Worm (Caenorhabditis elegans) whole organism, L1 larva: ENCODE results near the gene T23B7.2.

Source experiments
- C04F5.9 ChIP-seq: sonication (generic microtip); optimal IDR thresholded peaks from 2 replicates; lab custom pipeline; 2016; ENCODE audit warnings: missing genetic modification characterization, missing compliant biosample characterization
- Y116A8C.19 ChIP-seq: sonication (generic microtip); optimal IDR thresholded peaks from 2 replicates; lab custom pipeline; 2016; ENCODE audit warnings: missing compliant biosample characterization, missing genetic modification characterization, borderline replicate concordance
- aly-2 ChIP-seq: fragments of 150-350 bp; optimal IDR thresholded peaks from 2 replicates; lab custom pipeline; 2014; ENCODE audit warnings: missing biosample characterization, missing genetic modification characterization
- ama-1 ChIP-seq: fragments of 150-350 bp; optimal IDR thresholded peaks from 2 replicates; lab custom pipeline; 2014
- blmp-1 ChIP-seq: fragments of 150-350 bp; optimal IDR thresholded peaks from 2 replicates; lab custom pipeline; 2014; ENCODE audit warnings: missing biosample characterization, missing genetic modification characterization
- ceh-90 ChIP-seq: sonication (generic microtip); optimal IDR thresholded peaks from 2 replicates; lab custom pipeline; 2016; ENCODE audit warnings: missing genetic modification characterization, missing compliant biosample characterization
- efl-1 ChIP-seq, 4 experiments: fragments of 150-350 bp; optimal IDR thresholded peaks in 3 of 4; peaks in 1 of 4; 1 replicate in 1 of 4; 2 replicates in 3 of 4; lab custom pipeline; 2014; ENCODE audit warnings: missing biosample characterization in 2 of 4, missing genetic modification characterization in 2 of 4, missing genetic modification reagents in 2 of 4
- efl-3 ChIP-seq: fragments of 200-800 bp; sonication (Bioruptor generic); optimal IDR thresholded peaks from 2 replicates; lab custom pipeline; 2018; ENCODE audit warnings: mild to moderate bottlenecking, missing genetic modification characterization, missing compliant biosample characterization
- egl-13 ChIP-seq: sonication (generic microtip); optimal IDR thresholded peaks from 2 replicates; lab custom pipeline; 2016; ENCODE audit warnings: missing genotype, missing genetic modification reagents, missing genetic modification characterization, missing compliant biosample characterization
- egl-27 ChIP-seq, 2 experiments: fragments of 150-350 bp in 1 of 2; sonication (generic microtip); optimal IDR thresholded peaks; 3 replicates each; lab custom pipeline; 2017 to 2018; ENCODE audit warnings: missing biosample characterization in 2 of 2, missing genetic modification characterization in 2 of 2, missing genetic modification reagents in 2 of 2
- elt-2 ChIP-seq: sonication (generic microtip); optimal IDR thresholded peaks from 2 replicates; lab custom pipeline; 2016; ENCODE audit warnings: missing genetic modification characterization, mild to moderate bottlenecking, inconsistent platforms, missing compliant biosample characterization, missing genetic modification reagents
- grh-1 ChIP-seq: fragments of 200-800 bp; sonication (Bioruptor generic); IDR thresholded peaks from 2 replicates; pipeline ENCODE4 v1.3.6; 2022; ENCODE audit warnings: missing genetic modification reagents, missing genetic modification characterization, missing compliant biosample characterization
- irx-1 ChIP-seq: sonication (generic microtip); optimal IDR thresholded peaks from 2 replicates; lab custom pipeline; 2016; ENCODE audit warnings: missing genetic modification characterization, missing compliant biosample characterization
- isw-1 ChIP-seq: fragments of 200-800 bp; sonication (Bioruptor generic); IDR thresholded peaks from 2 replicates; pipeline ENCODE4 v1.3.6; 2022; ENCODE audit warnings: missing genetic modification characterization, missing compliant biosample characterization
- lin-14 ChIP-seq: fragments of 200-800 bp; sonication (Bioruptor generic); optimal IDR thresholded peaks from 2 replicates; lab custom pipeline; 2018; ENCODE audit warnings: mild to moderate bottlenecking, missing genetic modification characterization, moderate library complexity, missing compliant biosample characterization
- lir-3 ChIP-seq: sonication (generic microtip); optimal IDR thresholded peaks from 2 replicates; lab custom pipeline; 2016; ENCODE audit warnings: mild to moderate bottlenecking, missing genetic modification characterization, moderate library complexity, missing compliant biosample characterization; ENCODE audit not compliant: poor library complexity
- lsy-2 ChIP-seq, 2 experiments: fragments of 150-350 bp; optimal IDR thresholded peaks; 2 replicates each; lab custom pipeline; 2014; ENCODE audit warnings: missing biosample characterization in 2 of 2, missing genetic modification characterization in 2 of 2
- mef-2 ChIP-seq: fragments of 150-350 bp; optimal IDR thresholded peaks from 2 replicates; lab custom pipeline; 2014; ENCODE audit warnings: missing biosample characterization, missing genetic modification characterization
- mep-1 ChIP-seq: fragments of 150-350 bp; optimal IDR thresholded peaks from 2 replicates; lab custom pipeline; 2014; ENCODE audit warnings: missing biosample characterization, missing genetic modification characterization
- nhr-11 ChIP-seq: fragments of 150-350 bp; optimal IDR thresholded peaks from 2 replicates; lab custom pipeline; 2014; ENCODE audit warnings: missing biosample characterization, missing genetic modification characterization
- nhr-12 ChIP-seq: sonication (generic microtip); optimal IDR thresholded peaks from 2 replicates; lab custom pipeline; 2017; ENCODE audit warnings: missing biosample characterization, missing genetic modification characterization
- nhr-19 ChIP-seq: fragments of 200-800 bp; sonication (Bioruptor generic); conservative IDR thresholded peaks from 2 replicates; pipeline ENCODE4 v1.3.6; 2022; ENCODE audit warnings: missing genetic modification characterization, missing compliant biosample characterization
- nhr-20 ChIP-seq: sonication (generic microtip); optimal IDR thresholded peaks from 2 replicates; lab custom pipeline; 2016; ENCODE audit warnings: mild to moderate bottlenecking, missing genetic modification characterization, missing compliant biosample characterization
- nhr-28 ChIP-seq: fragments of 150-350 bp; optimal IDR thresholded peaks from 2 replicates; lab custom pipeline; 2014; ENCODE audit warnings: missing biosample characterization, missing genetic modification characterization
- nhr-47 ChIP-seq: sonication (generic microtip); optimal IDR thresholded peaks from 2 replicates; lab custom pipeline; 2016; ENCODE audit warnings: mild to moderate bottlenecking, missing genetic modification characterization, moderate library complexity, missing compliant biosample characterization
- nhr-71 ChIP-seq: sonication (generic microtip); optimal IDR thresholded peaks from 2 replicates; lab custom pipeline; 2016; ENCODE audit warnings: mild to moderate bottlenecking, missing genetic modification characterization, moderate library complexity, missing compliant biosample characterization
- nhr-77 ChIP-seq: fragments of 150-350 bp; optimal IDR thresholded peaks from 2 replicates; lab custom pipeline; 2014; ENCODE audit warnings: missing biosample characterization, missing genetic modification characterization
- pax-3 ChIP-seq: fragments of 200-800 bp; sonication (Bioruptor generic); optimal IDR thresholded peaks from 2 replicates; lab custom pipeline; 2018; ENCODE audit warnings: mild to moderate bottlenecking, missing genetic modification characterization, moderate library complexity, missing compliant biosample characterization
- pqm-1 ChIP-seq: sonication (generic microtip); optimal IDR thresholded peaks from 3 replicates; lab custom pipeline; 2017; ENCODE audit warnings: missing biosample characterization, missing genetic modification characterization
- rnt-1 ChIP-seq: sonication (generic microtip); optimal IDR thresholded peaks from 2 replicates; lab custom pipeline; 2016; ENCODE audit warnings: mild to moderate bottlenecking, missing genetic modification characterization, moderate library complexity, missing compliant biosample characterization
- snu-23 ChIP-seq: sonication (generic microtip); optimal IDR thresholded peaks from 2 replicates; lab custom pipeline; 2016; ENCODE audit warnings: missing genetic modification characterization, missing compliant biosample characterization
- sox-4 ChIP-seq: sonication (generic microtip); optimal IDR thresholded peaks from 2 replicates; lab custom pipeline; 2016; ENCODE audit warnings: missing genetic modification characterization, missing compliant biosample characterization
- sup-37 ChIP-seq: fragments of 200-800 bp; sonication (Bioruptor generic); optimal IDR thresholded peaks from 2 replicates; lab custom pipeline; 2018; ENCODE audit warnings: mild to moderate bottlenecking, missing genetic modification characterization, missing compliant biosample characterization
- unc-130 ChIP-seq: fragments of 150-350 bp; optimal IDR thresholded peaks from 2 replicates; lab custom pipeline; 2017; ENCODE audit warnings: missing biosample characterization, missing genetic modification characterization, inconsistent platforms
- unc-30 ChIP-seq: sonication (generic microtip); optimal IDR thresholded peaks from 2 replicates; lab custom pipeline; 2017; ENCODE audit warnings: missing biosample characterization, missing genetic modification characterization

Gene T23B7.2

ce11 chrII:4815356-4815755 is 26.7 kb downstream of the T23B7.2 start:
- TF ChIP-seq aly-2 (tag; lab: Kevin White, UChicago), result no peak
- no peak for TF ChIP-seq blmp-1 (tag; lab: Kevin White, UChicago)
- no peak for TF ChIP-seq snu-23 (GFP tag; lab: Kevin White, UChicago)
- no peak for TF ChIP-seq nhr-28
- TF ChIP-seq irx-1, result no peak
- no peak for TF ChIP-seq efl-3 (GFP tag; lab: Kevin White, UChicago)
- TF ChIP-seq Y116A8C.19, result no peak
- no peak for TF ChIP-seq efl-1 (optimal IDR thresholded peaks at IDR 0.05; lab: Kevin White, UChicago)
- TF ChIP-seq efl-1 (GFP tag; optimal IDR thresholded peaks at IDR 0.05 in 1 of 2; lab: Kevin White, UChicago), result peak in 1 of 2 experiments; percentile 29
- TF ChIP-seq, all 84 proteins: peak for 1

DNA sequence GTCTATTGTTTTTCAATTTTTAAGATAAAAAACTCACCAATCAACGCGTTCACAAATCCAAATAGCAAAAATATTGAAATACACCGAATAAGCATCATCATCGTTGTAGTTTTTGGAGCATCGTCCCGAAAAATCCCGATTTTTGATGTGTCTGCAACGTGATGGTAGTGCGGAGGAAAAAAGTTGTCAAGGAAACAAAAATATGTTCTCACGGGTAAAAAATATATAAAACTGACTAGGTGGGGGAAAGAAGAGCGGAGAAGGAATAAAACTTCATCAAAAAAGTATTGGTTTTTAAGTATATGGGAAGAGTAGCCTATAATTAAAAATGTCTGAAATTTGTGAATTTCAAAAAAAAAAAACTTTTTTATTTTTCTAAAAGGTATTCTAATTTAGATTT is 30.1 kb downstream of the T23B7.2 start, which contains the start of gene rig-6:
rig-6 (minus strand) TSS at position 101 of the 400 bp plus-strand sequence.
- no peak for TF ChIP-seq nhr-11 (tag; lab: Kevin White, UChicago)
- no peak for TF ChIP-seq sox-4 (tag; lab: Kevin White, UChicago)
- TF ChIP-seq egl-13 (tag; lab: Kevin White, UChicago), result no peak
- TF ChIP-seq grh-1, result no peak
- TF ChIP-seq irx-1, result no peak
- TF ChIP-seq nhr-12 (tag; lab: Kevin White, UChicago), result no peak
- TF ChIP-seq snu-23 (GFP tag; lab: Kevin White, UChicago), result no peak
- TF ChIP-seq mef-2 (tag; lab: Kevin White, UChicago), result no peak
- TF ChIP-seq Y116A8C.19, result no peak

DNA sequence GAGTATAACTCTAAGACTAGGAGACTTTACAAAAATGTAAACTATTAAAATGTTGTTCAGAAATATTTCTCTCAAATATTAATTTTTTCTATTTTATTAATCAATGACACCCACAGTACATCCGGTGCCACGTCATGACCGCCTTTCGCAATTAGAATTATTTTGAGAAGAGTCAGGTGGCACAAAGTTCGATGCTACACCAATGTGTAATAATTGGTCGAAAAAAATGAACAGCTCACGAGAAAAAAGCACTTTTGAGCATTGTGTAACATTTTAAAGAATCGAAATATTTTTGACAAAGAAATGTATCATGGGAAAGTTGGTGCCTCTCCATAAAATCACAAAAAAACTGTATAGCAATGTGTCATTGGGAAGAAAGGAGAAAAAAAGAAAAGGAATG is 35.3 kb downstream of the T23B7.2 start:
- TF ChIP-seq lin-14 (GFP tag; lab: Kevin White, UChicago), result peak; percentile 55
- no peak for TF ChIP-seq elt-2 (tag; lab: Kevin White, UChicago)
- peak; percentile 56 for TF ChIP-seq rnt-1 (tag; lab: Kevin White, UChicago)
- no peak for TF ChIP-seq nhr-77
- TF ChIP-seq pax-3 (tag; lab: Kevin White, UChicago), result no peak
- peak; percentile 32 for TF ChIP-seq nhr-71
- TF ChIP-seq lir-3 (tag; lab: Kevin White, UChicago), result no peak

ce11 chrII:4806261-4806660 is 35.8 kb downstream of the T23B7.2 start:
- TF ChIP-seq blmp-1 (tag; lab: Kevin White, UChicago) (no peak), efl-1 (optimal IDR thresholded peaks at IDR 0.05; lab: Kevin White, UChicago) (no peak), efl-1 (GFP tag; optimal IDR thresholded peaks at IDR 0.05 in 1 of 2; lab: Kevin White, UChicago) (peak in 1 of 2 experiments; percentile 48)

DNA sequence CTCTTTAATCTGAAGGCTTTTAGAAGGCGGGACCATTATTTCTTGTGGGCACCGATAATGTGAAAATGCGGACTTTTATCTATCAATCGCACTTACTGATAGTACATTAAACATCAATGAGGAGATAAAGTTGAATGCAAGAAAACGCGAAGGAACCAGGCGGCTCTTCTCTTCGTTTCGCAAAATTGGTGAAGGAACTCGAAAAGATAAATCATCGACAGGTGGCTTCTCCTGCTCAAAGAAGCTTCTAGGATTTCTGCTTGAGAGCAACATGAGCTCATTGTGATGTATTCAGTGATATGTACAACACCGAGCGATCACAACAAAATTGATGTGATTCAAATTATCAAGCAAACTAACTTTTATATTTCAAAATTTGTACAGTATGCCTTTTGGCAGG is 36.2 kb downstream of the T23B7.2 start:
- TF ChIP-seq nhr-19 (GFP tag; lab: Robert Waterston, UW) (peak; percentile 26), ama-1 (lab: Kevin White, UChicago) (no peak), lin-14 (GFP tag; lab: Kevin White, UChicago) (peak; percentile 43), snu-23 (GFP tag; lab: Kevin White, UChicago) (peak; percentile 30), rnt-1 (tag; lab: Kevin White, UChicago) (peak; percentile 51), elt-2 (tag; lab: Kevin White, UChicago) (no peak), nhr-71 (peak; percentile 58), efl-3 (GFP tag; lab: Kevin White, UChicago) (no peak), sup-37 (GFP tag; lab: Kevin White, UChicago) (no peak), unc-130 (tag; lab: Kevin White, UChicago) (peak; percentile 24), ceh-90 (tag; lab: Kevin White, UChicago) (no peak)
- TF ChIP-seq, all 84 proteins: peak for 6

ce11 chrII:4802917-4803316 is 39.1 kb downstream of the T23B7.2 start:
- TF ChIP-seq lin-14 (GFP tag; lab: Kevin White, UChicago) (peak; percentile 0), isw-1 (no peak), unc-30 (no peak), nhr-20 (tag; lab: Kevin White, UChicago) (no peak), efl-1 (optimal IDR thresholded peaks at IDR 0.05; lab: Kevin White, UChicago) (no peak), efl-1 (GFP tag; optimal IDR thresholded peaks at IDR 0.05 in 1 of 2; lab: Kevin White, UChicago) (peak in 1 of 2 experiments; percentile 38), C04F5.9 (tag; lab: Kevin White, UChicago) (no peak), mep-1 (tag; lab: Kevin White, UChicago) (no peak), lsy-2 (tag; optimal IDR thresholded peaks at IDR 0.05; lab: Kevin White, UChicago) (no peak), elt-2 (tag; lab: Kevin White, UChicago) (peak; percentile 88), pqm-1 (peak; percentile 6), nhr-47 (tag; lab: Kevin White, UChicago) (no peak), blmp-1 (tag; lab: Kevin White, UChicago) (peak; percentile 30), mef-2 (tag; lab: Kevin White, UChicago) (no peak), egl-27 (tag; optimal IDR thresholded peaks at IDR 0.05; lab: Kevin White, UChicago) (no peak)
